Fruit fly (Drosophila melanogaster): ENCODE data around the gene Cp15.

Gene Cp15

dm6 chr3L:8698493-8699166, 29.7 kb upstream of the Cp15 start (continued):
- TF ChIP-seq CG3407 (GFP tag; optimal IDR thresholded peaks at IDR 0.05) = no peak
- TF ChIP-seq jing (GFP tag; optimal IDR thresholded peaks at IDR 0.05) = no peak
- TF ChIP-seq schlank (tag; optimal IDR thresholded peaks at IDR 0.05) = no peak
- TF ChIP-seq org-1 (GFP tag; optimal IDR thresholded peaks at IDR 0.05) = no peak
- TF ChIP-seq Doc3 (GFP tag; IDR thresholded peaks at IDR 0.05; ENCODE audit: partially characterized antibody) = no peak
- no peak for TF ChIP-seq CG12391 (tag; optimal IDR thresholded peaks at IDR 0.05)
- TF ChIP-seq gsb-n (tag; optimal IDR thresholded peaks at IDR 0.05) = no peak
- no peak for TF ChIP-seq croc (GFP tag; conservative IDR thresholded peaks at IDR 0.05)
- no peak for TF ChIP-seq kah (GFP tag; optimal IDR thresholded peaks at IDR 0.05)
- TF ChIP-seq CG15269 (tag; optimal IDR thresholded peaks at IDR 0.05) = no peak
- no peak for TF ChIP-seq Optix (GFP tag; IDR thresholded peaks at IDR 0.05)
- no peak for TF ChIP-seq pzg (GFP tag; optimal IDR thresholded peaks at IDR 0.05)
- peak; percentile 22 for TF ChIP-seq CG13296 (GFP tag; optimal IDR thresholded peaks at IDR 0.05)
- no peak for TF ChIP-seq CG12659 (GFP tag; optimal IDR thresholded peaks at IDR 0.05)
- no peak for TF ChIP-seq psq (GFP tag; optimal IDR thresholded peaks at IDR 0.05)
- TF ChIP-seq pros (GFP tag; optimal IDR thresholded peaks at IDR 0.05) = no peak
- no peak for TF ChIP-seq CG11456 (GFP tag; IDR thresholded peaks at IDR 0.05)
- peak; percentile 20; the same call in 1 of the 2 replicates for TF ChIP-seq CG14441 (GFP tag; IDR thresholded peaks at IDR 0.05)
- TF ChIP-seq CG6689 (GFP tag; IDR thresholded peaks at IDR 0.05) = no peak
- no peak for TF ChIP-seq tll (GFP tag; optimal IDR thresholded peaks at IDR 0.05)
- peak in 1 of 2 experiments; percentile 13 for TF ChIP-seq Pdp1 (GFP tag; optimal IDR thresholded peaks at IDR 0.05)
- no peak for TF ChIP-seq Nf-YA (GFP tag; IDR thresholded peaks at IDR 0.05)
- no peak for TF ChIP-seq CG4820 (GFP tag; optimal IDR thresholded peaks at IDR 0.05)
- no peak for TF ChIP-seq sr (GFP tag; IDR thresholded peaks at IDR 0.05)
- no peak for TF ChIP-seq onecut (GFP tag; IDR thresholded peaks at IDR 0.05)

dm6 chr3L:8699612-8700011, 28.7 kb upstream of the Cp15 start:
- TF ChIP-seq ewg (GFP tag; optimal IDR thresholded peaks at IDR 0.05) (no peak), CG12071 (GFP tag; optimal IDR thresholded peaks at IDR 0.05) (no peak), Spps (tag; optimal IDR thresholded peaks at IDR 0.05) (no peak), disco-r (GFP tag; optimal IDR thresholded peaks at IDR 0.05) (no peak), NFAT (GFP tag; IDR thresholded peaks at IDR 0.05) (peak; percentile 22; the same call in 1 of the 2 replicates), CG43689 (GFP tag; IDR thresholded peaks at IDR 0.05) (no peak), slbo (GFP tag; IDR thresholded peaks at IDR 0.05) (no peak), bcd (GFP tag; optimal IDR thresholded peaks at IDR 0.05) (no peak), ash1 (GFP tag; optimal IDR thresholded peaks at IDR 0.05) (no peak), CG31388 (GFP tag; optimal IDR thresholded peaks at IDR 0.05) (no peak), lmd (GFP tag; IDR thresholded peaks at IDR 0.05) (no peak), kay (GFP tag; optimal IDR thresholded peaks at IDR 0.05) (no peak), D19B (GFP tag; optimal IDR thresholded peaks at IDR 0.05) (no peak), lbe (GFP tag; optimal IDR thresholded peaks at IDR 0.05) (no peak), cwo (GFP tag; optimal IDR thresholded peaks at IDR 0.05) (peak; percentile 99), Stat92E (GFP tag; optimal IDR thresholded peaks at IDR 0.05) (no peak), zf30C (GFP tag; optimal IDR thresholded peaks at IDR 0.05) (no peak), dan (GFP tag; IDR thresholded peaks at IDR 0.05) (no peak), CG8281 (tag; optimal IDR thresholded peaks at IDR 0.05) (peak; percentile 56), otp (GFP tag; IDR thresholded peaks at IDR 0.05) (peak; percentile 61; the same call in 1 of the 3 replicates), Xbp1 (GFP tag; optimal IDR thresholded peaks at IDR 0.05) (no peak), yki (optimal IDR thresholded peaks at IDR 0.05) (no peak), CG15073 (GFP tag; optimal IDR thresholded peaks at IDR 0.05) (no peak), CG2116 (GFP tag; optimal IDR thresholded peaks at IDR 0.05) (no peak), hkb (optimal IDR thresholded peaks at IDR 0.05) (no peak), hkb (GFP tag; IDR thresholded peaks at IDR 0.05) (no peak), stwl (tag; optimal IDR thresholded peaks at IDR 0.05) (no peak)

Data from whole organism, embryonic.